Fruit fly (Drosophila melanogaster): ENCODE data around the gene Tspo.

Tspo gene

DNA sequence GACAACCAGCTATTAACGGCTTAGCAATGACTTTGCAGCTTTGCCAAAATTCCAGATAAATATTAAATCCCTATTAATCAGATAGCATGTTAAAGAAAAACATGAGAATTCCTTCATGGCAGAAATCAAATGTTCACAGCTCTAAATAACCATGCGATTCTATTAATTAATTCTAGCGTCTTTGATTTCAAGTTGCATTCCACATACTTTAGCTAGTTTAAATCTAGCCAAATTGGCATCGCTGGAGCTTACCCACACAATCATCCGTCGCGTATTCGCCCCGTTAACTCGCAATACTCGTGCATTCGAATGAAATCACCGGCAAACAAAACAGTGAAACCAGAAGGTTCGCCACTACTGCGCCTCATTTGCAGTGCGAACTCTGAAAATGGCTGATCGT is at the start of gene Tspo:
Gene Tspo, plus strand, starts transcription at position 302 of the 400 bp plus-strand sequence.
- peak; percentile 11 for TF ChIP-seq noc (tag; optimal IDR thresholded peaks at IDR 0.05)

DNA sequence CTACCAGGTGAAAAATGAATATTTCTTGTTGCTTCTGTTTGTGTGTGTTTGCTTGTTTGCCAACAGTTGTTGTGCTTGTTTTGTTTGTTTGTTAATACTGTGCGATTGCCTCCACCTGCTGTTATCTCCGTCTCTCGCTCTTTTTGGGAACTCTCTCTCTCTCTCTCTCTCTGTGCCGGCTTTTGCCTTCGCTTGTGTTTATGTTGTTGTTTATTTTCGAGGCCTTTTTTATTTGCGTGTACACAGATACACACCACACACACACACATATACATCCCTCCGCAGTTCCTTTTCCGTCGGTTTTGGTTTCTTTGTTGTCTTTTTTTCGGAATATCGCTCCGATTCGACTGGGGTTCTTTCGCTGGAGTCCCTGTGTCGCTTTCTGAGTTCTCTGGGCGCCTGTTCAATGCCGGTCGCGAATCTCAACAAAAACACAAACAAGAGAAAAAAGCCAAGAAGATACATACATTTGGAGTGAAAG is 48.8 kb upstream of the Tspo start:
- TF ChIP-seq noc (tag; optimal IDR thresholded peaks at IDR 0.05) = no peak

DNA sequence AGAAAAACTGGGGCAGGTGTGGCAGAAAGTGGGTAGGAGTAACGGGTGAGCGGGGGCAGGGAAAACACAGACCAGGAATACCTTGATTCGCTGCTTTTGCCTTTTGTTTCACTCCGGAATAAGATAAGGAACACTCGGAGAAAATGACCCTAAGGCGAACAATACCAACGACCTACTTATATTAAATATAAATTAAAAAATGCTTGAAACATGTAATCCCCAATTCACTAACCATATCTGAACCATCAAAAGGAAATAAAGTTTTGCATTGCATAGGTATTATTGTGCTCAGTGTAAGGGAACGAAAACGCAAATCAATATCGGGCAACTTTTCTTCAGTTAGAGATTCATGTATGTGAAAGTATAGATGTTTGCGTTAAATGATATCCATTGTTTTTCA is 47.4 kb upstream of the Tspo start:
- no peak for TF ChIP-seq noc (tag; optimal IDR thresholded peaks at IDR 0.05)

DNA sequence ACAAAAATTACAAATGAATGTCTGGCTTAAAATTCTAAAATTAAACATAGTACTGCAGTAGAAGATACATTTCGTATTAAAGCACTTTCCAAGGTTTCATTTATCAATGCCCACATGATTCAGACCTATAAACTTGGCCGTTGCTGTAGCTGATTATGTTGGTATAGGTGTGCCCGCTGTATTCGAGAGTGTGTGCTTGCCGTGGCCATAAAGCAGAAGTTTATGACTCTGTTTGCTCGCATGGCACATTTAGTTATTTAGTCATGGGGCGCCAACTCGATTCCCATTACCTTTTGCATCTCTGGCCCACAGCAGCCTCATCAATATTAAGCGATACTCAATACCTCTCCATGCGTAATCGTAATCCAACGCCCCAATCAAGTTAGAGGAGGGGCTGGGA is 46.4 kb upstream of the Tspo start:
- no peak for TF ChIP-seq noc (tag; optimal IDR thresholded peaks at IDR 0.05)

DNA sequence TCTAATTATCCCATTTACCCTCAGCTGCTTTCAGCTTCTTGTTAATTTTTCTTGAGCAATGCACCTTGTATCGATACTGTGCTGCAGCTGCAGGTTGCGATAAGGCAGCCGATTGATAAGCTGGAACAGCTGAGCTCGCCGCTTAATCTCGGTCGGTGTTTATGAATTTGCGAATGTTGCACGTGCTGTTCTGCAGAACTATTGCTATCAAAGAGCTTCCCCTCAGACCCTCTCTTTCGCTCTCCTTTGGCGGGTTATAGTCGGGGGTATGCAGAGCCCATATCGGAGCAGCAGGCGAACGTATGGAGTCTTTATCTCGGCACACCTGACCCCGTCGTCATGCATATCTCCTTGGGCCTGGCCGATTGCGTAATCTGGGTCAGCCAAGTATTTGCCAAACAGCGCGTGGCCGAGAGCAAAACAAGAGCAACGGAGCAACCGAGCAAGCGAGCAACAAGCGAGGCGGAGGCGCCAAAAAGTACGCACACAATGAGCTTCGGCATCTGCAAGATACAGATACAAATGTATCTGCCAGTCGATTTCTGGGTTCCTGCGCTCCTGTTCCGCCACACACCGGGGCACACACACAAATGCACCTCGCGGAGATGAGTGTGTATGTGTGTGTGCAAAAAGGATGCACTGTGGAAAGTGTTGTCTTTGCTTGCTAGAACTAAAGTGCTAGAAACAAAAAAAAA is 45.1 kb upstream of the Tspo start:
- TF ChIP-seq noc (tag; optimal IDR thresholded peaks at IDR 0.05) = no peak

DNA sequence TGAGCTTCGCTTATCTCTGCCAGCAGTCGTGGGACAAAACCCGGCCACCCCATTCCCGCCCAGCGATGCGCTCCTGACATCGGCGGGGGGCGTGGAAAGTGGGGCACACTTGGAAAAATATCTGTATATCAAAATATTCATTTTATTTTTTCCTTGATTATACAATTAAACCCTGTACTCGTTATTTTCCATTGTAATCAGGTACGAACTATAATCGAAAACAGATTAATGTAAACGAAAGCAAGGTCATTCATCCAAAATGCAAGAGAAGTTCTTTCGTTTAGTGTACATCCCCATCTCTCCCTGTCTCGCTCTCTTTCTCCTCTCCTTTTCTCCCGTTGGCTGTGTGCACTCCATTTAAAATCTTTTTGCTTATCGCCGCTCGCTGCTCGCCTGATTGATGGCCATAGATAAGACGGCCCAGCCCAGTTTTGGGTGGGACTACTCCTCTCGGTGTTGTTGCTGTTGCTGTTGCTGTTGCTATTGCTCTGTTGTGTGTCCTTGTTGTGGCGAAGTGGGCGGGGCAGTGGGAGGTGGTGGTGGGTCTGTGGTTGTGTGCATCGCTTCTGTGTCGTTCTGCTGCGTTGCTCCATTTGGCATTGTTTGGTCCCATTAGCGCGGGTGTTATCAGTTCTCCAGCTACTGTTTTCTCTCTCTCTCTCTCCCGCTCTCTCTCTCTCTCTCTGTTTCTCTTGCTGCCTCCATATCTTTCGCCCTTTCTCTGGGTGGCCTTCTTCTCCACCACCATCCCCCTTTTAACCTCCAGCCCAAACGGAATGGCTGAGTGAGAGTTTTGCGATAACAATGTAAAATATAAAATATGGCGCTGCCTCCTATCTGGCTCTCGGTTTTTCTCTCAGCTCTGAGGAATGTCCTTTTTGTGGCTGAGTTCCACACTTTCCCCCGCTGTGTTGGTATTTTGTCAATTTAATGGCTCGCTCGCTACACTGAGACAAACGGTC is 43.1 kb upstream of the Tspo start:
- TF ChIP-seq noc (tag; optimal IDR thresholded peaks at IDR 0.05) = no peak

DNA sequence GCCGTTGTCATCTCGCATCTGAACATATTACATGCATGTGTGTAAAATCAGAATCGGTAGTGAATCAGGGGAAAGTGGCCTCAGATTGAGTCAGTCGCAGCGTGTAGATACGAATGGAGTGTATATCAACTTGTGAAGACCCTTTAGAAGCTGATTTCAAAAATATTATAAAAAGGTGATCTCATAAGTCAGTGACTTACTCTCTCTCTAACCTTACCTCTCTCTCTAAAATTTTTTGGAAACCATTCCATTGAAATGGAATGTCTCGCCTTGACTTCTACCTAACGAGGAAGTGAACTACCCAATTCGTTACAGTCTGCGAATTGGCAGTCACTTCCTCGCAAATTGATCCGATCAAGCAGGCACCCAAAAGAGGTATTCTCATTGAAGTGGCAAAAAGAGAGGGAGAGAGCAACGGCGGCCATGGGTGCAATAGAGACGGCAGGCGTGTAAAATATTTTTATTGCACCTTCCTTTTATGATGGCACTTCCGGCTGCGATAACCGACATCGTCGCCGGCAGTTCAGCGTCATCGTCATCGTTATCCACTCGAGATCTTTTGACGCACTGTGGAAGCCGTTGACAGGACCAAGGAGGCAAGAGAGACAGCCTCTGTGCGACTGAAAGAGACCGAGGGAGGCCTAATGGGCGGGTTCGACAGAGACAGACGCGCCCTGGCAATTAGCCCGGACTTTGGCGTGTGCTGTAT is 41.3 kb upstream of the Tspo start:
- TF ChIP-seq noc (tag; optimal IDR thresholded peaks at IDR 0.05) = no peak

DNA sequence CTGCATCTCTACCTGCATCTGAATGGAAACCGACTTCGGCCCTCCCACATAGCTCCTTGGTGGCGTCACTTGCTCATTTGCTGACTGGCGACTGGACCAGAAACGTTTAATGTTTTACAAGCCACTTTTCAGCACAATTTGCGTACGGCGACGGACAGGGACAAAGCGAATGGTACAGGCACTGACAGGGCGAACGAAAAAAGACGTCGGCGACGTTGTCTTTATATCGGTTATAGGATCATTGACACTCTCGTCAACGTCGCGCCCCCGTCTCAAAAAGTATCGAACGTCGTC is 40.8 kb upstream of the Tspo start:
- no peak for TF ChIP-seq noc (tag; optimal IDR thresholded peaks at IDR 0.05)

DNA sequence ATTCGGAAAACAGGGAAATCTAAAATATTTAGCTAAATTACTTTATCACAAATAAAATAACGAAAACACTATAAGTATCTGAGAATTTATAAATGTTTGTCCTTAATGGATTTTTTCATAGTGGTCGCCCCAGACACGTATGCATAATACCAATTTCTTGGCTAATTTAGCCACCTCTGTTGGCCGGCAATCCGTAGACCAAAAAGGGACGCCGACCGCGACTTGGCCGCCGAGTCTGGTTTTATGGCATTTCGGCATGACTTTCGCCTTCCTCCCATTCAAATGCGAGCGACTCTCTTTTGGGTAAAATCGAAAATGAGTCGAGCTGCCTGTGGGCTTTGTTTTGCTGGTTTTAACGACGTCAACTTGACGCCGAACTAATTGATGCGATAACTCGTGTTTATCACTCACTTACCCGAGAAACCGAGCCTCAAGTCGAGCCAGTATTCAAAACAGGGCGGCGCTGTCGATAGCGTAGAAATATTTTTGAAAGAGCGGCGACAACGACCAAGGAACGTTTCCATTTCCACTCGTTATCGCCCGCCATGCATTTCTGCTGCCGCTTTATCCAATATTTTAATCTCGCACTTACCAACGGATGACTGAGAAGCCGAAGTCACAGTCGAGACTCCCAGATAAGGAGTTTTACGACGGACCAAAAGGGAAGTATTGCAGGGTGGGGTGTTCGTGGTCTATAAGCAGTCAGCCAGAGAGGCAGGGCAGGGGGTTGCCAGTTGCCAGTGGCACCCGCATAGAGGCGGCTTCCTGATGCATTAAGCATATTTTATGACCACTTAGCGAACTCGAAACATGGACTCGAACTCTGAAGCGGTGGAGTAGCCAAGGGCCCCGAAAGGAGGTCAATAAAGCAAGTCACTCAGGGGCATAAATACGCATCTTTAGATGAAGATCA is 40.2 kb upstream of the Tspo start:
- no peak for TF ChIP-seq noc (tag; optimal IDR thresholded peaks at IDR 0.05)

DNA sequence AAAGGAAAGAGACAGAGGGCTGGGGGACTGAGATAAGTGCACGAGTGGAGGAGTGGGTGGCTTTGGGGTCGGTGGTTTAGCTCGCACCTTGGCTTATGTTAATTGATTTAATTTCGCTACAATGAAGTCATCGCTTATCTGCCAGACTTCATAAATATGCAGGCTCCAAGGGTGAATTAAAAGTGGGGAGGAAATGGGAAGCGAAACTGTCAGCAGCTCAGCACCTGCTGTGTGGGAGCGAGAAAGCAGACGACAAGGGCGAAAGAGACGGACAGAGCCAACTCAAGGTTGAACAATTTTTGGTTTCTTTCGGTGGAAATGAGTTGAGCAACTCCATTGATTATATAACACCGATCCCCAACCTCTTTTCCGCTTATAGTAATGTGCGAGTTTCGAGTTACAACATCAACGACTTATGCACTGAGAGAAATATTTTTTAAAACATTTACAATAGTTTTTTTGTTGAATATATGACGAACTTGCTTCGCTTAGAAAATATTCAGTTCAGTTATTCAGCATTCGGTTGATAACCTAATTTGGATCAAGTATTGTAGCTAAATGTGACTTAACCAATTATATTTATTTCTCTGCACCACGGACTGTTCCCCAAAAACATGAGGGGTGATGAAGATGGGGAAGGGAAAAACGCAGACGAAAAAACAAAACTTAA is 38.9 kb upstream of the Tspo start:
- TF ChIP-seq noc (tag; optimal IDR thresholded peaks at IDR 0.05) = no peak

DNA sequence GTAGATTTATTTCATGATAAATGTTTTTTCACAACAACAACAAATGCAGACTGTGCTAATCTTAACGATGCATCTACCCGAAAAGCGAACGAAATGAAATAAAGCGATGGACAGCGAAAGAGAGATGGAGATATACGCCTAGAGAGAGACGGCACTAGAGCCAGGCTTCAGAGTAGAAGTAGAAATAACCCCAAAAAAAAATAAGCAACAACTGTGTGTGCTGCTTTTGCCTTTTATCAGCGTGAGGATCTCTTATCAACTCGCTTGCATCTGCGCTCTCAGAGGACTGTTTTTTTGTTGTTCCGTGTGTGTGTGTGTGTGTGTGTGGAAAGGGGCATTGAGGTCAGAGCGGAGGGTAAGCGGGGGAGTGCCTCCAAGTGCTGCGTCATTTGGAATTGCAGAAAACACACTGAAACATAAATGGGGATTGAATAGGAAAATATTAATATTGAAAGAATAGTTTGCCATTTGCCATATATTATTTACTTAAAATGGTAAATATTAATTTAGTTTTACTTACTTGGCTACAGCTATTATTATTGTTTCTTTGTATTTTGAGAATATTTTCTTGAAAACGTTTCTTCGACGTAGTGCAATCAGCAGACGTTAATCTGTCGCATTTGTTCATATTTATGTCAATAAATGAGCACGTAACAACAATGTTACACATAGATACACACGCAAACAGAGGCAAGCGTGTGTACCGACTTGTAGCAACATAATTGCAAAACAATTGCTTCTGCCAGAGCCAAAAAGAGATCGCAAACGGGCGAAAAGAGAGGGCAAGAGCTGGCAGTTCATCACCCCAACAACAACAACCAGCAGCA is 38.2 kb upstream of the Tspo start:
- TF ChIP-seq noc (tag; optimal IDR thresholded peaks at IDR 0.05) = no peak

DNA sequence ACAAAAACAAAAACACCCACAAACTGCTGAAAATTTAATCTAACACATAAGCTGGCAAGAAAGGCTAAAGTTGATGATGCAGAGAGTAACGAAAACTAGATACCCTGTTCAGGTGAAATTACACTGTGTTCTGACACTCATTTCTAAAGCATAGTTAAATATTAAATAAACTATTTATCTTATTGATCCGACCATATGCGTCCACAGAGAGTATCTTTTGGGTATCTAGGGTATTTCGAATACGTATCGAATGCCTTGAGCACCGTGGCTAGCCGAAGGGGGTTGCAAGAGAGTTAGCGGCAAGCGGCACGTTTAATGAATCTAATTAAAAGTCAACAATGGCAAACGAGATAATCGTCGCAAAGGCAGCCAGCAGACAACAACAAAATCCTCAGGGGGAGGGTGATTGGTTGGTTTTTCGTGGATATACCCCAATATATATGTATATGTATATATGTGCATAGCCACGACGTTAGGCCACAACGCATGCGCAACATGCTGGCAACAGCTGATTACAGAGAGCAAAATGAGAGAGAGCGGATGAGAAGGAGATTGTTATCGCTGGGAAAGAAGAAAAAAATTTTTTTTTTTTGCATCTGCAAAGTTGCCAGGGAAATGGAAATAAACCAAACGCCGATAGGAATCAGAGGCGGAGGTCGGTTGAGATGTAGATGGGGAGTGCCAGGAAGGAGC is 37.3 kb upstream of the Tspo start:
- TF ChIP-seq noc (tag; optimal IDR thresholded peaks at IDR 0.05) = peak; percentile 18

DNA sequence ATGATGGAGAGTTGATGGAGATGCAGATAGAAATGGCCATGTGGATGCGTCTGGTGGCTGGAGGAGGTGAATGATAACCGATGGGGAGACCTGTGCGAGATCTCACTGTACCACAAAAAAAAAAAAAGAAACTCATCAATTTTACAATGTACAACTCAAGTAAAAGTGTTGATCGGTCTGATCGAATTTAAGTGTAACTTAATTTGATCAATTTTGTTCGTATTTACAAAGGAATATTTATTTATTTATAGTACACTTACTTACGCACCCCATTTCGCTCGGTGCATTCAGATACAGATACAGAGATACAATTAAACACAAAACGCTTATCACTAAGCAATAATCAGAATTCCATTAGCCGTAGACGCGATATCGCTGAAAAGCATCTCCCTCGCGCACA is 36.7 kb upstream of the Tspo start:
- no peak for TF ChIP-seq noc (tag; optimal IDR thresholded peaks at IDR 0.05)
